Worm (Caenorhabditis elegans) whole organism, L4 larva: ENCODE measurements around the gene T02D1.8.

Experiments
- D1046.2 ChIP-seq: fragments of 200-800 bp; sonication (Bioruptor generic); IDR thresholded peaks from 2 replicates; pipeline ENCODE4 v1.3.6; 2022; ENCODE audit warnings: missing genetic modification characterization, missing compliant biosample characterization
- F10B5.3 ChIP-seq: sonication (generic microtip); optimal IDR thresholded peaks from 2 replicates; lab custom pipeline; 2016; ENCODE audit warnings: mild to moderate bottlenecking, missing genetic modification characterization, missing compliant biosample characterization
- F37D6.2 ChIP-seq: sonication (generic microtip); optimal IDR thresholded peaks from 2 replicates; lab custom pipeline; 2016; ENCODE audit warnings: mild to moderate bottlenecking, missing genetic modification characterization, missing compliant biosample characterization
- Y105C5A.15 ChIP-seq: fragments of 200-800 bp; sonication (Bioruptor generic); IDR thresholded peaks from 2 replicates; pipeline ENCODE4 v1.3.6; 2022; ENCODE audit warnings: missing genetic modification characterization, missing compliant biosample characterization
- Y48G9A.11 ChIP-seq: fragments of 200-800 bp; sonication (Bioruptor generic); IDR thresholded peaks from 2 replicates; pipeline ENCODE4 v1.3.6; 2022; ENCODE audit warnings: missing genetic modification reagents, missing genetic modification characterization, missing compliant biosample characterization
- Y5F2A.4 ChIP-seq: fragments of 200-800 bp; sonication (Bioruptor generic); optimal IDR thresholded peaks from 2 replicates; lab custom pipeline; 2018; ENCODE audit warnings: mild to moderate bottlenecking, missing genetic modification characterization, missing compliant biosample characterization
- Y75B8A.6 ChIP-seq: fragments of 200-800 bp; sonication (Bioruptor generic); IDR thresholded peaks from 2 replicates; pipeline ENCODE4 v1.3.6; 2022; ENCODE audit warnings: missing genetic modification reagents, missing genetic modification characterization, missing compliant biosample characterization
- ZK546.5 ChIP-seq, 2 experiments: sonication (generic microtip); optimal IDR thresholded peaks; 2 replicates each; lab custom pipeline; 2017; ENCODE audit warnings: missing biosample characterization in 2 of 2, missing genetic modification characterization in 2 of 2
- arid-1 ChIP-seq: fragments of 200-800 bp; sonication (Bioruptor generic); conservative IDR thresholded peaks from 2 replicates; pipeline ENCODE4 v1.3.6; 2022; ENCODE audit warnings: missing genetic modification reagents, missing genetic modification characterization, missing compliant biosample characterization
- ceh-32 ChIP-seq: sonication (generic microtip); optimal IDR thresholded peaks from 2 replicates; lab custom pipeline; 2016; ENCODE audit warnings: mild to moderate bottlenecking, missing genetic modification characterization, missing compliant biosample characterization; ENCODE audit not compliant: poor library complexity
- ceh-44 ChIP-seq: fragments of 200-800 bp; sonication (Bioruptor generic); IDR thresholded peaks from 2 replicates; pipeline ENCODE4 v1.3.6; 2022; ENCODE audit warnings: missing genetic modification reagents, missing genetic modification characterization, missing compliant biosample characterization
- daf-12 ChIP-seq: fragments of 150-350 bp; optimal IDR thresholded peaks from 2 replicates; lab custom pipeline; 2014; ENCODE audit warnings: missing biosample characterization, missing genetic modification reagents, missing genetic modification characterization
- daf-16 ChIP-seq, 3 experiments: sonication (generic microtip); optimal IDR thresholded peaks; 2 replicates each; lab custom pipeline; 2016 to 2017; ENCODE audit warnings: missing genetic modification characterization in 3 of 3, missing genetic modification reagents in 3 of 3, mild to moderate bottlenecking in 2 of 3, missing compliant biosample characterization in 2 of 3, missing biosample characterization in 1 of 3, moderate library complexity in 1 of 3
- dmd-6 ChIP-seq: fragments of 200-800 bp; sonication (Bioruptor generic); IDR thresholded peaks from 2 replicates; pipeline ENCODE4 v1.3.6; 2022; ENCODE audit warnings: missing genetic modification reagents, missing genetic modification characterization, missing compliant biosample characterization
- dmd-9 ChIP-seq: fragments of 200-800 bp; sonication (Bioruptor generic); IDR thresholded peaks from 2 replicates; pipeline ENCODE4 v1.3.6; 2022; ENCODE audit warnings: missing genetic modification reagents, missing genetic modification characterization, missing compliant biosample characterization
- fkh-10 ChIP-seq: fragments of 150-350 bp; optimal IDR thresholded peaks from 2 replicates; lab custom pipeline; 2014; ENCODE audit warnings: missing biosample characterization, missing genetic modification reagents, missing genetic modification characterization
- fos-1 ChIP-seq: fragments of 150-350 bp; optimal IDR thresholded peaks from 2 replicates; lab custom pipeline; 2014; ENCODE audit warnings: missing biosample characterization, missing genetic modification characterization
- hif-1 ChIP-seq, 2 experiments: sonication (generic microtip); optimal IDR thresholded peaks; 2 replicates each; lab custom pipeline; 2016 to 2017; ENCODE audit warnings: missing compliant biosample characterization in 2 of 2, missing genetic modification characterization in 2 of 2, missing genetic modification reagents in 2 of 2, missing genotype in 2 of 2, mild to moderate bottlenecking in 1 of 2
- lim-7 ChIP-seq: fragments of 200-800 bp; sonication (Bioruptor generic); IDR thresholded peaks from 2 replicates; pipeline ENCODE4 v1.3.6; 2022; ENCODE audit warnings: missing genetic modification characterization, missing compliant biosample characterization
- lin-1 ChIP-seq: fragments of 200-800 bp; sonication (Bioruptor generic); IDR thresholded peaks from 2 replicates; pipeline ENCODE4 v1.3.6; 2022; ENCODE audit warnings: missing genetic modification reagents, missing genetic modification characterization, missing compliant biosample characterization
- lin-39 ChIP-seq: fragments of 150-350 bp; optimal IDR thresholded peaks from 2 replicates; lab custom pipeline; 2014; ENCODE audit warnings: missing biosample characterization, missing genetic modification reagents, missing genetic modification characterization
- lir-3 ChIP-seq: sonication (generic microtip); optimal IDR thresholded peaks from 2 replicates; lab custom pipeline; 2016; ENCODE audit warnings: mild to moderate bottlenecking, missing genetic modification characterization, missing compliant biosample characterization
- madf-5 ChIP-seq, 2 experiments: fragments of 200-800 bp; sonication (Bioruptor generic); IDR thresholded peaks; 2 replicates each; pipeline ENCODE4 v1.3.6; 2022; ENCODE audit warnings: missing compliant biosample characterization in 2 of 2, missing genetic modification characterization in 2 of 2
- mxl-2 ChIP-seq: fragments of 200-800 bp; sonication (Bioruptor generic); conservative IDR thresholded peaks from 2 replicates; pipeline ENCODE4 v1.3.6; 2022; ENCODE audit warnings: missing genetic modification reagents, missing genetic modification characterization, missing compliant biosample characterization
- nhr-111 ChIP-seq: fragments of 200-800 bp; sonication (Bioruptor generic); optimal IDR thresholded peaks from 2 replicates; lab custom pipeline; 2018; ENCODE audit warnings: mild to moderate bottlenecking, missing genetic modification characterization, missing compliant biosample characterization
- nhr-41 ChIP-seq: fragments of 200-800 bp; sonication (Bioruptor generic); IDR thresholded peaks from 2 replicates; pipeline ENCODE4 v1.3.6; 2022; ENCODE audit warnings: missing genetic modification reagents, missing genetic modification characterization, missing compliant biosample characterization
- nhr-48 ChIP-seq: sonication (generic microtip); optimal IDR thresholded peaks from 2 replicates; lab custom pipeline; 2016; ENCODE audit warnings: mild to moderate bottlenecking, missing genetic modification characterization, missing compliant biosample characterization
- nhr-77 ChIP-seq: fragments of 150-350 bp; optimal IDR thresholded peaks from 2 replicates; lab custom pipeline; 2014; ENCODE audit warnings: missing biosample characterization, missing genetic modification characterization
- rbr-2 ChIP-seq: sonication (generic microtip); optimal IDR thresholded peaks from 2 replicates; lab custom pipeline; 2016; ENCODE audit warnings: missing genotype, missing genetic modification characterization, missing compliant biosample characterization
- set-16 ChIP-seq: fragments of 200-800 bp; sonication (Bioruptor generic); IDR thresholded peaks from 2 replicates; pipeline ENCODE4 v1.3.6; 2022; ENCODE audit warnings: missing genetic modification reagents, missing genetic modification characterization, missing compliant biosample characterization
- snpc-4 ChIP-seq: fragments of 150-350 bp; optimal IDR thresholded peaks from 2 replicates; lab custom pipeline; 2014; ENCODE audit warnings: missing biosample characterization, missing genetic modification characterization
- unc-130 ChIP-seq: sonication (generic microtip); optimal IDR thresholded peaks from 2 replicates; lab custom pipeline; 2016; ENCODE audit warnings: missing genetic modification reagents, missing genetic modification characterization, missing compliant biosample characterization
- unc-62 ChIP-seq, 3 experiments: fragments of 150-350 bp in 1 of 3; sonication (generic microtip); optimal IDR thresholded peaks in 2 of 3; peaks in 1 of 3; 1 replicate in 1 of 3; 2 replicates in 2 of 3; lab custom pipeline; 2014 to 2017; ENCODE audit warnings: missing biosample characterization in 3 of 3, missing genetic modification characterization in 3 of 3, missing genetic modification reagents in 3 of 3, missing genotype in 1 of 3
- zag-1 ChIP-seq: fragments of 150-350 bp; optimal IDR thresholded peaks from 2 replicates; lab custom pipeline; 2014; ENCODE audit warnings: missing biosample characterization, missing genetic modification characterization
- zfp-2 ChIP-seq: sonication (generic microtip); optimal IDR thresholded peaks from 2 replicates; lab custom pipeline; 2016; ENCODE audit warnings: mild to moderate bottlenecking, missing genetic modification characterization, missing compliant biosample characterization
- zip-11 ChIP-seq: fragments of 200-800 bp; sonication (Bioruptor generic); IDR thresholded peaks from 2 replicates; pipeline ENCODE4 v1.3.6; 2022; ENCODE audit warnings: missing genetic modification characterization, missing compliant biosample characterization

The T02D1.8 gene

DNA sequence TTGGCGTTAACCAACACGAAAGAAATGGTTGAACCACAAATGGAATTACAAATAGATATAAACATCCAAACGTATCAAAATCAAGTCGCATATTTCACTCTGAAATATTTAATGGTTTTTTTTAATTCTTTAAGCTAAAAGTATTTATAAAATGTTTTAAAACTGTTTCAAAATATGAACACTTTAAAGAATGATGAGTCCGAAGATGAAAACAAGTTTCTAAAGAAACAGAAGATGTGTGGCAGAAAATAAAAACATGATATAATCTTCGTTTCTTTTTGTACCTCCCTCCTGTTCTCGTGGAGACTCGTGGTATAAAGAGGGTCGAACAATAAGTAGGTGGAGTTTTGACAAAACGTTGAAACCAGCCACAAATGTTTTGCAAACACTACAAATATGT lies 44.0 kb upstream of the T02D1.8 start, which contains the start of gene lact-6:
lact-6 (minus strand) TSS at position 101 of the 400 bp plus-strand sequence.
- no peak for TF ChIP-seq unc-130 (GFP tag; lab: Kevin White, UChicago)
- TF ChIP-seq Y105C5A.15 (GFP tag; lab: Robert Waterston, UW): no peak
- no peak for TF ChIP-seq madf-5 (GFP tag; IDR thresholded peaks at IDR 0.05; lab: Robert Waterston, UW)
- TF ChIP-seq Y5F2A.4 (GFP tag; lab: Kevin White, UChicago): no peak
- no peak for TF ChIP-seq Y48G9A.11 (GFP tag; lab: Robert Waterston, UW)
- TF ChIP-seq snpc-4 (tag; lab: Kevin White, UChicago): no peak
- no peak for TF ChIP-seq nhr-111 (GFP tag; lab: Kevin White, UChicago)
- no peak for TF ChIP-seq fos-1 (tag; lab: Kevin White, UChicago)
- no peak for TF ChIP-seq F10B5.3 (tag; lab: Kevin White, UChicago)
- TF ChIP-seq arid-1: no peak
- no peak for TF ChIP-seq ZK546.5 (tag; optimal IDR thresholded peaks at IDR 0.05; lab: Kevin White, UChicago)
- TF ChIP-seq D1046.2: no peak

DNA sequence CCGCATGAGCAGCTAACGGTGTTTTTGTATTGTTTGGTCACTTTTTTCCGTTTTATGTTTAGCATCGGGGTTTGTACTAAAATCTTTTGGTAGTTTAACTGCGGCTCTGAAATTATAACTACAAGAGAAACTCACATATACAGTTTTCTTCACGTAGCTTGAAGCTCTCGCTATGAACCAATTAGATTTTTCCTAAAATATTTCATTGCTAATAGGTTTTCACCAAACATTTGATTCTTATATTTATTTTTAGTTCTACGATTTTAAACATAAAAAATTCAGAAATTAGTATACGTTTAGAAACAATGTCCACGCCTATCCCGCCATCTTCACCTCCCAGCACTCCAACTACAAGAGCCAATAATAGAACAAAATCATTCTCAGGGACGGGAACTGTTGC lies 40.1 kb upstream of the T02D1.8 start, which contains the start of gene C06A12.3:
C06A12.3 (plus strand) TSS at position 301 of the 400 bp plus-strand sequence.
- TF ChIP-seq F37D6.2 (no peak), daf-16 (GFP tag; optimal IDR thresholded peaks at IDR 0.05; lab: Kevin White, UChicago) (no peak), daf-16 (tag; optimal IDR thresholded peaks at IDR 0.05; lab: Kevin White, UChicago) (no peak), Y105C5A.15 (GFP tag; lab: Robert Waterston, UW) (no peak), zip-11 (GFP tag; lab: Robert Waterston, UW) (no peak), zag-1 (tag; lab: Kevin White, UChicago) (no peak), lir-3 (tag; lab: Kevin White, UChicago) (no peak), daf-12 (tag; lab: Kevin White, UChicago) (no peak), nhr-77 (tag; lab: Kevin White, UChicago) (no peak), nhr-41 (GFP tag; lab: Robert Waterston, UW) (no peak), dmd-6 (GFP tag; lab: Robert Waterston, UW) (no peak), set-16 (GFP tag; lab: Robert Waterston, UW) (no peak), ceh-32 (no peak), fkh-10 (GFP tag; lab: Kevin White, UChicago) (no peak), lin-39 (tag; lab: Kevin White, UChicago) (no peak), lin-1 (GFP tag; lab: Robert Waterston, UW) (no peak), dmd-9 (GFP tag; lab: Robert Waterston, UW) (no peak), zfp-2 (tag; lab: Kevin White, UChicago) (no peak), nhr-48 (tag; lab: Kevin White, UChicago) (no peak)

DNA sequence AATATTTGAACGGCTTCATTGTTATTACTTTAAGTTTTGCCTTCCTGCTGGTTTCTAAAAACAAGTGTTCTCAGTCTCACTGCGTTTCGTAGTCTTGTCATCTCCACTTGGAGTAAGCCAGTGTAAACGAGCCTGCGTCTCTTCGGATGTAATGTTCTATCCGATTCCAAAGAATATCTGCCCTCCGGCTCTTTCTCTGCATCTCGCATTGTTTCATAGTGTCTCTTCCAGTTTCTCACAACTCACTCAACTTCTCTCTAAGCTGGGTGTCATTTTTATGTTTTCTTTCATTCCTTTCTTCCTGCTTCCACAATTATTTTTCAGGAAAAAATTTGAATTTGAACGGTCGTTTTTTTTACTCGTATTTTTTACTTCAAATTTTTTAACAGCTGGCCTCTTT lies 39.7 kb upstream of the T02D1.8 start:
- TF ChIP-seq rbr-2 (tag; lab: Kevin White, UChicago): peak; percentile 20
- TF ChIP-seq hif-1 (tag; optimal IDR thresholded peaks at IDR 0.05; lab: Kevin White, UChicago): no peak
- TF ChIP-seq Y75B8A.6 (GFP tag; lab: Robert Waterston, UW): no peak
- TF ChIP-seq mxl-2: no peak
- TF ChIP-seq unc-62 (GFP tag; optimal IDR thresholded peaks at IDR 0.05 in 1 of 2; lab: Kevin White, UChicago): peak in 1 of 2 experiments; percentile 97
- no peak for TF ChIP-seq unc-62 (tag; optimal IDR thresholded peaks at IDR 0.05; lab: Kevin White, UChicago)
- TF ChIP-seq ceh-44 (GFP tag; lab: Robert Waterston, UW): no peak
- no peak for TF ChIP-seq lim-7 (GFP tag; lab: Robert Waterston, UW)
